Worm (Caenorhabditis elegans) whole organism, young adult: ENCODE results near the gene R08C7.1.

Experiments
- B0035.1 ChIP-seq: sonication (generic microtip); optimal IDR thresholded peaks from 2 replicates; lab custom pipeline; 2016; ENCODE audit warnings: missing genetic modification characterization, mild to moderate bottlenecking, missing compliant biosample characterization, missing genotype, missing genetic modification reagents
- C06A6.2 ChIP-seq: fragments of 200-800 bp; sonication (Bioruptor generic); conservative IDR thresholded peaks from 2 replicates; pipeline ENCODE4 v1.3.6; 2022; ENCODE audit warnings: missing genetic modification characterization, missing compliant biosample characterization
- D2030.7 ChIP-seq: fragments of 200-800 bp; sonication (Bioruptor generic); IDR thresholded peaks from 2 replicates; pipeline ENCODE4 v1.3.6; 2022; ENCODE audit warnings: missing genetic modification reagents, missing genetic modification characterization, missing compliant biosample characterization
- F10E7.11 ChIP-seq: sonication (generic microtip); optimal IDR thresholded peaks from 2 replicates; lab custom pipeline; 2017; ENCODE audit warnings: mild to moderate bottlenecking, missing genetic modification characterization, moderate library complexity, missing compliant biosample characterization
- F22D6.2 ChIP-seq: sonication (generic microtip); optimal IDR thresholded peaks from 2 replicates; lab custom pipeline; 2016; ENCODE audit warnings: mild to moderate bottlenecking, missing genetic modification characterization, missing compliant biosample characterization
- F37B4.10 ChIP-seq: fragments of 200-800 bp; sonication (Bioruptor generic); IDR thresholded peaks from 2 replicates; pipeline ENCODE4 v1.3.6; 2022; ENCODE audit warnings: missing genetic modification characterization, missing compliant biosample characterization
- F52B5.7 ChIP-seq: sonication (generic microtip); optimal IDR thresholded peaks from 2 replicates; lab custom pipeline; 2016; ENCODE audit warnings: mild to moderate bottlenecking, missing genetic modification characterization, missing compliant biosample characterization
- F57A8.1 ChIP-seq: fragments of 200-800 bp; sonication (Bioruptor generic); optimal IDR thresholded peaks from 2 replicates; lab custom pipeline; 2018; ENCODE audit warnings: mild to moderate bottlenecking, missing genetic modification characterization, moderate library complexity, missing compliant biosample characterization
- Y67H2A.10 ChIP-seq: fragments of 200-800 bp; sonication (Bioruptor generic); conservative IDR thresholded peaks from 2 replicates; pipeline ENCODE4 v1.3.6; 2022; ENCODE audit warnings: missing genetic modification reagents, missing genetic modification characterization, missing compliant biosample characterization
- Y95B8A.8 ChIP-seq: fragments of 200-800 bp; sonication (Bioruptor generic); IDR thresholded peaks from 2 replicates; pipeline ENCODE4 v1.3.6; 2022; ENCODE audit warnings: missing genetic modification reagents, missing genetic modification characterization, missing compliant biosample characterization
- ZK185.1 ChIP-seq: sonication (generic microtip); optimal IDR thresholded peaks from 2 replicates; lab custom pipeline; 2016; ENCODE audit warnings: mild to moderate bottlenecking, missing genetic modification characterization, missing compliant biosample characterization; ENCODE audit not compliant: poor library complexity, severe bottlenecking
- ama-1 ChIP-seq, 3 experiments: fragments of 150-350 bp in 1 of 3; sonication (generic microtip) in 2 of 3; optimal IDR thresholded peaks; 2 replicates each; lab custom pipeline; 2014 to 2018; ENCODE audit warnings: missing biosample characterization in 2 of 3, missing genetic modification characterization in 2 of 3, missing genetic modification reagents in 2 of 3
- aptf-3 ChIP-seq: fragments of 200-800 bp; sonication (Bioruptor generic); IDR thresholded peaks from 2 replicates; pipeline ENCODE4 v1.3.6; 2022; ENCODE audit warnings: missing genetic modification characterization, missing compliant biosample characterization
- atf-7 ChIP-seq: sonication (generic microtip); optimal IDR thresholded peaks from 2 replicates; lab custom pipeline; 2017; ENCODE audit warnings: mild to moderate bottlenecking, missing genetic modification characterization, missing compliant biosample characterization
- cebp-1 ChIP-seq, 2 experiments: fragments of 200-800 bp in 1 of 2; sonication (Bioruptor generic) in 1 of 2; sonication (generic microtip) in 1 of 2; IDR thresholded peaks in 1 of 2; optimal IDR thresholded peaks in 1 of 2; 2 replicates each; pipeline versions ENCODE4 v1.3.6 to Lab custom; 2017 to 2022; ENCODE audit warnings: missing compliant biosample characterization in 2 of 2, missing genetic modification characterization in 2 of 2, mild to moderate bottlenecking in 1 of 2, missing genetic modification reagents in 1 of 2, moderate library complexity in 1 of 2
- cebp-2 ChIP-seq: fragments of 200-800 bp; sonication (Bioruptor generic); IDR thresholded peaks from 2 replicates; pipeline ENCODE4 v1.3.6; 2022; ENCODE audit warnings: missing genetic modification characterization, missing compliant biosample characterization
- ceh-100 ChIP-seq: fragments of 200-800 bp; sonication (Bioruptor generic); IDR thresholded peaks from 2 replicates; pipeline ENCODE4 v1.3.6; 2022; ENCODE audit warnings: missing genetic modification reagents, missing genetic modification characterization, missing compliant biosample characterization
- ceh-27 ChIP-seq: fragments of 200-800 bp; sonication (Bioruptor generic); optimal IDR thresholded peaks from 2 replicates; lab custom pipeline; 2018; ENCODE audit warnings: mild to moderate bottlenecking, missing genetic modification characterization, moderate library complexity, missing compliant biosample characterization
- ceh-58 ChIP-seq: fragments of 200-800 bp; sonication (Bioruptor generic); IDR thresholded peaks from 2 replicates; pipeline ENCODE4 v1.3.6; 2022; ENCODE audit warnings: missing genetic modification characterization, missing compliant biosample characterization
- chd-7 ChIP-seq: sonication (generic microtip); optimal IDR thresholded peaks from 2 replicates; lab custom pipeline; 2016; ENCODE audit warnings: mild to moderate bottlenecking, missing genetic modification characterization, moderate library complexity, missing compliant biosample characterization
- die-1 ChIP-seq: sonication (generic microtip); optimal IDR thresholded peaks from 2 replicates; lab custom pipeline; 2016; ENCODE audit warnings: missing genotype, mild to moderate bottlenecking, missing genetic modification characterization, missing compliant biosample characterization
- dox-1 ChIP-seq: fragments of 200-800 bp; sonication (Bioruptor generic); IDR thresholded peaks from 2 replicates; pipeline ENCODE4 v1.3.6; 2022; ENCODE audit warnings: missing genetic modification reagents, missing genetic modification characterization, missing compliant biosample characterization
- efl-1 ChIP-seq: fragments of 150-350 bp; optimal IDR thresholded peaks from 2 replicates; lab custom pipeline; 2014; ENCODE audit warnings: missing biosample characterization, missing genetic modification reagents, missing genetic modification characterization
- egl-44 ChIP-seq: fragments of 200-800 bp; sonication (Bioruptor generic); IDR thresholded peaks from 2 replicates; pipeline ENCODE4 v1.3.6; 2022; ENCODE audit warnings: missing genetic modification reagents, missing genetic modification characterization, missing compliant biosample characterization
- gei-17 ChIP-seq: fragments of 200-800 bp; sonication (Bioruptor generic); optimal IDR thresholded peaks from 2 replicates; lab custom pipeline; 2018; ENCODE audit warnings: mild to moderate bottlenecking, missing genetic modification characterization, missing compliant biosample characterization
- hmg-1.2 ChIP-seq: fragments of 200-800 bp; sonication (Bioruptor generic); IDR thresholded peaks from 2 replicates; pipeline ENCODE4 v1.3.6; 2022; ENCODE audit warnings: missing genetic modification reagents, missing genetic modification characterization, missing compliant biosample characterization
- hrde-1 ChIP-seq: sonication (generic microtip); optimal IDR thresholded peaks from 2 replicates; lab custom pipeline; 2016; ENCODE audit warnings: missing genetic modification characterization, mild to moderate bottlenecking, missing compliant biosample characterization, moderate library complexity, missing genotype, missing genetic modification reagents, borderline replicate concordance
- lin-26 ChIP-seq: fragments of 200-800 bp; sonication (Bioruptor generic); IDR thresholded peaks from 2 replicates; pipeline ENCODE4 v1.3.6; 2022; ENCODE audit warnings: missing genetic modification reagents, missing genetic modification characterization, missing compliant biosample characterization
- lin-35 ChIP-seq, 3 experiments: fragments of 150-350 bp in 2 of 3; sonication (generic microtip) in 1 of 3; optimal IDR thresholded peaks; 2 replicates each; lab custom pipeline; 2014 to 2018; ENCODE audit warnings: missing biosample characterization in 3 of 3, missing genetic modification characterization in 3 of 3, missing genetic modification reagents in 3 of 3
- lin-40 ChIP-seq: sonication (generic microtip); optimal IDR thresholded peaks from 2 replicates; lab custom pipeline; 2016; ENCODE audit warnings: missing genetic modification characterization, mild to moderate bottlenecking, missing compliant biosample characterization, missing genotype, missing genetic modification reagents
- lin-54 ChIP-seq: fragments of 200-800 bp; sonication (Bioruptor generic); optimal IDR thresholded peaks from 2 replicates; lab custom pipeline; 2018; ENCODE audit warnings: mild to moderate bottlenecking, missing genetic modification characterization, missing compliant biosample characterization
- madf-3 ChIP-seq: fragments of 200-800 bp; sonication (Bioruptor generic); IDR thresholded peaks from 2 replicates; pipeline ENCODE4 v1.3.6; 2022; ENCODE audit warnings: missing genetic modification reagents, missing genetic modification characterization, missing compliant biosample characterization
- mes-4 ChIP-seq: sonication (generic microtip); optimal IDR thresholded peaks from 2 replicates; lab custom pipeline; 2016; ENCODE audit warnings: missing genotype, missing genetic modification characterization, missing compliant biosample characterization
- nfya-1 ChIP-seq: sonication (generic microtip); optimal IDR thresholded peaks from 2 replicates; lab custom pipeline; 2017; ENCODE audit warnings: antibody characterized with exemption, missing compliant biosample characterization, missing genetic modification characterization, borderline replicate concordance; ENCODE audit not compliant: insufficient read depth
- nfya-2 ChIP-seq: fragments of 200-800 bp; sonication (Bioruptor generic); IDR thresholded peaks from 2 replicates; pipeline ENCODE4 v1.3.6; 2022; ENCODE audit warnings: missing genetic modification reagents, missing genetic modification characterization, missing compliant biosample characterization
- nhr-120 ChIP-seq: fragments of 200-800 bp; sonication (Bioruptor generic); IDR thresholded peaks from 2 replicates; pipeline ENCODE4 v1.3.6; 2022; ENCODE audit warnings: missing genetic modification characterization, missing compliant biosample characterization
- nhr-80 ChIP-seq: sonication (generic microtip); optimal IDR thresholded peaks from 2 replicates; lab custom pipeline; 2016; ENCODE audit warnings: missing genetic modification characterization, missing compliant biosample characterization
- nhr-90 ChIP-seq: sonication (generic microtip); optimal IDR thresholded peaks from 2 replicates; lab custom pipeline; 2016; ENCODE audit warnings: missing genotype, mild to moderate bottlenecking, missing genetic modification characterization, missing compliant biosample characterization
- rcor-1 ChIP-seq: fragments of 200-800 bp; sonication (Bioruptor generic); IDR thresholded peaks from 2 replicates; pipeline ENCODE4 v1.3.6; 2022; ENCODE audit warnings: missing genetic modification reagents, missing genetic modification characterization, missing compliant biosample characterization
- rec-8 ChIP-seq, 2 experiments: sonication (generic microtip); optimal IDR thresholded peaks; 2 replicates each; lab custom pipeline; 2016; ENCODE audit warnings: mild to moderate bottlenecking in 2 of 2, missing genetic modification characterization in 2 of 2, missing genetic modification reagents in 2 of 2, missing genotype in 2 of 2, missing biosample characterization in 1 of 2, missing compliant biosample characterization in 1 of 2, moderate library complexity in 1 of 2
- snpc-1.1 ChIP-seq: sonication (generic microtip); optimal IDR thresholded peaks from 2 replicates; lab custom pipeline; 2017; ENCODE audit warnings: missing genetic modification characterization, mild to moderate bottlenecking, missing compliant biosample characterization, antibody characterized with exemption, moderate library complexity, missing genotype, missing genetic modification reagents; ENCODE audit not compliant: insufficient read depth
- sptf-2 ChIP-seq: fragments of 200-800 bp; sonication (Bioruptor generic); optimal IDR thresholded peaks from 2 replicates; lab custom pipeline; 2018; ENCODE audit warnings: mild to moderate bottlenecking, missing genetic modification characterization, missing compliant biosample characterization
- tbx-9 ChIP-seq: sonication (generic microtip); optimal IDR thresholded peaks from 2 replicates; lab custom pipeline; 2016; ENCODE audit warnings: borderline replicate concordance, missing genetic modification characterization, inconsistent platforms, missing compliant biosample characterization
- zfh-2 ChIP-seq: fragments of 200-800 bp; sonication (Bioruptor generic); conservative IDR thresholded peaks from 2 replicates; pipeline ENCODE4 v1.3.6; 2022; ENCODE audit warnings: missing genetic modification reagents, missing genetic modification characterization, missing compliant biosample characterization
- ztf-18 ChIP-seq: sonication (generic microtip); optimal IDR thresholded peaks from 2 replicates; lab custom pipeline; 2016; ENCODE audit warnings: missing genotype, mild to moderate bottlenecking, missing genetic modification characterization, missing compliant biosample characterization
- ztf-25 ChIP-seq: fragments of 200-800 bp; sonication (Bioruptor generic); IDR thresholded peaks from 2 replicates; pipeline ENCODE4 v1.3.6; 2022; ENCODE audit warnings: missing genetic modification reagents, missing genetic modification characterization, missing compliant biosample characterization
- ztf-6 ChIP-seq: fragments of 200-800 bp; sonication (Bioruptor generic); IDR thresholded peaks from 2 replicates; pipeline ENCODE4 v1.3.6; 2022; ENCODE audit warnings: missing genetic modification reagents, missing genetic modification characterization, missing compliant biosample characterization

R08C7.1 gene

DNA sequence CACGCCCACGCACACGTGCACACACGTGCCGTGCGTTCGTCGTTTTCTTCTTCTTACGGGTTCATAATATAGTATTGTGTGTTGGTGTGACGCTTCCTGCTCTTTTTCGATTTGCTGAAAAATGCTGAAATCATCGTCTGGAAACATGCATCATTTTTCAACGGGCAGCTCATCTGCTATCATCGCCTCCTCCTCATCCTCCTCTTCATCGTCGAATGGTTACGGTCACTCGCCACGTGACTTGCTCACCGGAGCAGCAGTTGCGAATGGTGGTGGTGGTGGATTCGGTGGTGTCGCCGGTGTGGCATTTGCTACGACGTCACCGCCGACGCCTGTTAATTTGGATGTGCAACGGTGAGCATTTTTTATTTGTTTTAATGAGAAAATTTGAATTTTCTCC, 43.0 kb upstream of the R08C7.1 start (continued):
- TF ChIP-seq lin-26 (GFP tag; lab: Robert Waterston, UW) (no peak), F52B5.7 (tag; lab: Kevin White, UChicago) (no peak), die-1 (tag; lab: Kevin White, UChicago) (no peak), nhr-120 (GFP tag; lab: Robert Waterston, UW) (no peak), ztf-18 (tag; lab: Kevin White, UChicago) (no peak), cebp-2 (GFP tag; lab: Robert Waterston, UW) (no peak), nhr-80 (tag; lab: Kevin White, UChicago) (no peak), lin-54 (GFP tag; lab: Kevin White, UChicago) (no peak), F22D6.2 (no peak), dox-1 (GFP tag; lab: Robert Waterston, UW) (0 out of 2 replicates have a peak, but pooled peaks have one; percentile 36), chd-7 (tag; lab: Kevin White, UChicago) (peak; percentile 17), B0035.1 (tag; lab: Kevin White, UChicago) (no peak), rcor-1 (GFP tag; lab: Robert Waterston, UW) (no peak), F10E7.11 (tag; lab: Kevin White, UChicago) (no peak), hmg-1.2 (GFP tag; lab: Robert Waterston, UW) (no peak), gei-17 (GFP tag; lab: Kevin White, UChicago) (no peak), rec-8 (tag; optimal IDR thresholded peaks at IDR 0.05; lab: Kevin White, UChicago) (no peak), Y95B8A.8 (0 out of 2 replicates have a peak, but pooled peaks have one; percentile 20), efl-1 (GFP tag; lab: Kevin White, UChicago) (no peak), zfh-2 (peak; percentile 58; the same call in 1 of the 2 replicates), nhr-90 (tag; lab: Kevin White, UChicago) (no peak), nfya-1 (tag; lab: Kevin White, UChicago) (no peak), ceh-58 (GFP tag; lab: Robert Waterston, UW) (no peak), cebp-1 (GFP tag; IDR thresholded peaks at IDR 0.05; lab: Robert Waterston, UW) (no peak), cebp-1 (tag; optimal IDR thresholded peaks at IDR 0.05; lab: Kevin White, UChicago) (peak; percentile 28), mes-4 (tag; lab: Kevin White, UChicago) (no peak), Y67H2A.10 (GFP tag; lab: Robert Waterston, UW) (no peak), egl-44 (GFP tag; lab: Robert Waterston, UW) (0 out of 2 replicates have a peak, but pooled peaks have one; percentile 51), atf-7 (tag; lab: Kevin White, UChicago) (no peak), tbx-9 (no peak), lin-35 (GFP tag; optimal IDR thresholded peaks at IDR 0.05; lab: Kevin White, UChicago) (no peak), C06A6.2 (GFP tag; lab: Robert Waterston, UW) (no peak), D2030.7 (GFP tag; lab: Robert Waterston, UW) (no peak), ceh-100 (GFP tag; lab: Robert Waterston, UW) (no peak), ztf-6 (GFP tag; lab: Robert Waterston, UW) (no peak), ama-1 (optimal IDR thresholded peaks at IDR 0.05; lab: Kevin White, UChicago) (no peak), ama-1 (GFP tag; optimal IDR thresholded peaks at IDR 0.05; lab: Kevin White, UChicago) (no peak), F37B4.10 (no peak), hrde-1 (tag; lab: Kevin White, UChicago) (no peak), aptf-3 (GFP tag; lab: Robert Waterston, UW) (no peak), ZK185.1 (tag; lab: Kevin White, UChicago) (no peak), ztf-25 (GFP tag; lab: Robert Waterston, UW) (no peak), F57A8.1 (GFP tag; lab: Kevin White, UChicago) (no peak), nfya-2 (GFP tag; lab: Robert Waterston, UW) (no peak), sptf-2 (GFP tag; lab: Kevin White, UChicago) (no peak), madf-3 (GFP tag; lab: Robert Waterston, UW) (0 out of 2 replicates have a peak, but pooled peaks have one; percentile 12), snpc-1.1 (tag; lab: Kevin White, UChicago) (no peak), ceh-27 (GFP tag; lab: Kevin White, UChicago) (no peak), lin-40 (tag; lab: Kevin White, UChicago) (no peak)
